Worm (Caenorhabditis elegans) whole organism, mixed stage, embryonic: ENCODE measurements around the gene dnj-19.
"Not testable (repeated sequence)": the region's sequence is repeated elsewhere in the genome, so short reads cannot be mapped to it uniquely, and the experiment has no call there.

Experiments
- bed-3 ChIP-seq: fragments of 200-800 bp; sonication (Bioruptor generic); optimal IDR thresholded peaks from 3 replicates; lab custom pipeline; 2018; ENCODE audit warnings: mild to moderate bottlenecking, missing genetic modification characterization, moderate library complexity, missing compliant biosample characterization
- blmp-1 ChIP-seq: fragments of 150-350 bp; optimal IDR thresholded peaks from 2 replicates; lab custom pipeline; 2014; ENCODE audit warnings: missing biosample characterization, missing genetic modification characterization
- ceh-39 ChIP-seq: fragments of 150-350 bp; optimal IDR thresholded peaks from 2 replicates; lab custom pipeline; 2014; ENCODE audit warnings: missing biosample characterization, missing genetic modification characterization
- ceh-43 ChIP-seq: fragments of 200-800 bp; sonication (Bioruptor generic); optimal IDR thresholded peaks from 2 replicates; lab custom pipeline; 2018; ENCODE audit warnings: mild to moderate bottlenecking, missing genetic modification characterization, moderate library complexity, missing compliant biosample characterization
- ceh-83 ChIP-seq: fragments of 200-800 bp; sonication (Bioruptor generic); optimal IDR thresholded peaks from 2 replicates; lab custom pipeline; 2018; ENCODE audit warnings: mild to moderate bottlenecking, missing genetic modification characterization, missing compliant biosample characterization
- ces-1 ChIP-seq: fragments of 150-350 bp; optimal IDR thresholded peaks from 2 replicates; lab custom pipeline; 2014; ENCODE audit warnings: missing biosample characterization, missing genetic modification reagents, missing genetic modification characterization
- drap-1 ChIP-seq: fragments of 200-800 bp; sonication (Bioruptor generic); optimal IDR thresholded peaks from 3 replicates; lab custom pipeline; 2018; ENCODE audit warnings: mild to moderate bottlenecking, missing genetic modification characterization, missing compliant biosample characterization
- elt-1 ChIP-seq: sonication (generic microtip); optimal IDR thresholded peaks from 2 replicates; lab custom pipeline; 2017; ENCODE audit warnings: missing genetic modification characterization, mild to moderate bottlenecking, missing compliant biosample characterization, antibody characterized with exemption, moderate library complexity, borderline replicate concordance; ENCODE audit not compliant: insufficient read depth
- elt-3 ChIP-seq: fragments of 150-350 bp; optimal IDR thresholded peaks from 2 replicates; lab custom pipeline; 2014; ENCODE audit warnings: missing biosample characterization, missing genetic modification characterization
- flh-1 ChIP-seq: fragments of 200-800 bp; sonication (Bioruptor generic); optimal IDR thresholded peaks from 2 replicates; lab custom pipeline; 2018; ENCODE audit warnings: mild to moderate bottlenecking, missing genetic modification characterization, moderate library complexity, missing compliant biosample characterization
- ham-2 ChIP-seq: fragments of 200-800 bp; sonication (Bioruptor generic); optimal IDR thresholded peaks from 2 replicates; lab custom pipeline; 2018; ENCODE audit warnings: mild to moderate bottlenecking, missing genetic modification characterization, missing compliant biosample characterization
- hlh-1 ChIP-seq: fragments of 150-350 bp; optimal IDR thresholded peaks from 2 replicates; lab custom pipeline; 2014; ENCODE audit warnings: missing biosample characterization, missing genetic modification reagents, missing genetic modification characterization
- lin-13 ChIP-seq: fragments of 150-350 bp; optimal IDR thresholded peaks from 2 replicates; lab custom pipeline; 2014; ENCODE audit warnings: missing biosample characterization, missing genetic modification characterization
- mab-5 ChIP-seq: fragments of 150-350 bp; optimal IDR thresholded peaks from 2 replicates; lab custom pipeline; 2014; ENCODE audit warnings: missing biosample characterization, missing genetic modification characterization
- mep-1 ChIP-seq: fragments of 150-350 bp; optimal IDR thresholded peaks from 2 replicates; lab custom pipeline; 2017; ENCODE audit warnings: missing biosample characterization, missing genetic modification reagents, missing genetic modification characterization, inconsistent platforms
- nhr-12 ChIP-seq: fragments of 150-350 bp; optimal IDR thresholded peaks from 2 replicates; lab custom pipeline; 2014; ENCODE audit warnings: missing biosample characterization, missing genetic modification characterization
- nhr-2 ChIP-seq: fragments of 150-350 bp; optimal IDR thresholded peaks from 2 replicates; lab custom pipeline; 2014; ENCODE audit warnings: missing biosample characterization, missing genetic modification characterization
- nhr-237 ChIP-seq: fragments of 150-350 bp; optimal IDR thresholded peaks from 2 replicates; lab custom pipeline; 2014; ENCODE audit warnings: missing biosample characterization, missing genetic modification characterization
- nhr-28 ChIP-seq: fragments of 150-350 bp; optimal IDR thresholded peaks from 2 replicates; lab custom pipeline; 2014; ENCODE audit warnings: missing biosample characterization, missing genetic modification characterization
- nhr-76 ChIP-seq: sonication (generic microtip); optimal IDR thresholded peaks from 2 replicates; lab custom pipeline; 2017; ENCODE audit warnings: missing biosample characterization, missing genetic modification characterization
- pha-4 ChIP-seq: fragments of 150-350 bp; optimal IDR thresholded peaks from 2 replicates; lab custom pipeline; 2018; ENCODE audit warnings: missing biosample characterization, missing genetic modification reagents, missing genetic modification characterization
- sem-2 ChIP-seq: fragments of 200-800 bp; sonication (Bioruptor generic); optimal IDR thresholded peaks from 2 replicates; lab custom pipeline; 2018; ENCODE audit warnings: mild to moderate bottlenecking, missing genetic modification characterization, missing compliant biosample characterization
- snpc-4 ChIP-seq: fragments of 150-350 bp; optimal IDR thresholded peaks from 2 replicates; lab custom pipeline; 2014; ENCODE audit warnings: missing biosample characterization, missing genetic modification characterization
- sptf-1 ChIP-seq: sonication (generic microtip); optimal IDR thresholded peaks from 2 replicates; lab custom pipeline; 2017; ENCODE audit warnings: mild to moderate bottlenecking, missing genetic modification characterization, moderate library complexity, missing compliant biosample characterization
- tbx-8 ChIP-seq: fragments of 200-800 bp; sonication (Bioruptor generic); optimal IDR thresholded peaks from 2 replicates; lab custom pipeline; 2018; ENCODE audit warnings: mild to moderate bottlenecking, missing genetic modification characterization, moderate library complexity, missing compliant biosample characterization
- unc-120 ChIP-seq: sonication (generic microtip); optimal IDR thresholded peaks from 2 replicates; lab custom pipeline; 2017; ENCODE audit warnings: missing genetic modification characterization, missing compliant biosample characterization; ENCODE audit not compliant: poor library complexity, severe bottlenecking
- unc-39 ChIP-seq: fragments of 150-350 bp; optimal IDR thresholded peaks from 2 replicates; lab custom pipeline; 2014; ENCODE audit warnings: missing biosample characterization, missing genetic modification characterization
- unc-62 ChIP-seq: fragments of 150-350 bp; optimal IDR thresholded peaks from 2 replicates; lab custom pipeline; 2014; ENCODE audit warnings: missing biosample characterization, missing genetic modification reagents, missing genetic modification characterization
- ztf-11 ChIP-seq: fragments of 150-350 bp; optimal IDR thresholded peaks from 2 replicates; lab custom pipeline; 2014; ENCODE audit warnings: missing biosample characterization, missing genetic modification characterization

The dnj-19 gene

DNA sequence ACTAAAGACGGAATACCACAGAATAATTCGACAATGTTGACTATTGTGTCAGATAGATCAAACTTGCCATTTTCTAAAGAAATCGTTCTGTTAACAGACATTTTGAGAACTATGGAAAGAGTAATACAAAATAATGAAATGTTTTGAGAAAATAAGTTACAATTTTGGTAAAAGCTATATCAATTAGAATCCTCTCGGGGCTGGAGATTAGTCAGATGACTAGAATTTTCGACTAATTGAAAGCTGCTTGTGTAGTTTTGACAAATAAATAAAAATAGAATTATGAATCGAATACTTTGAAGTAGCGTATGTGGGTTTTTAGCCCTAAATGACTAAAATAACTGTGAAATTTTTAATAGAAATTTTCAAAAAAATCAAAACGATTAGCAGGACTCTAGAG, 19.8 kb downstream of the dnj-19 start, which contains the start of gene srg-65:
Gene srg-65 (minus strand): TSS at position 101 of the 400 bp plus-strand sequence.
- no peak for TF ChIP-seq ceh-43 (GFP tag; lab: Kevin White, UChicago)

DNA sequence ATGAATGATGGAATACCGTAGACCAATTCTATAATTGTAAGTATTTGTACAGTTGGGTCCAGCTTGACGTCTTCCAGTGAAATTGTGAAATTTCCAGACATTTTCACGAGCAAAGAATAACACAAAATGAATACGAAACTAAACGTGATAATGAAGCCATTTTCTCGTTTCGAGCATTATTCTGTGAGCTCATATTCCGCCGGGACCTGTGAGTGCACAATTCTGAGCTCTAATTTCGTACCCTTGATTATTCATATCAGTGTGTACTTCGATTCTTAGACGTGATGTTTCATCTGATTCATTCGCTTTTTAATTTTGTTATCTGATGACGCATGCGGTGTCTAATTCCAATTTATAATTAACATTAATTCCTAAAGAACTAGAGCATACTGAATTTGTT, 22.3 kb downstream of the dnj-19 start, which contains the start of gene srg-66:
Gene srg-66 (minus strand): TSS at position 101 of the 400 bp plus-strand sequence.
- no peak for TF ChIP-seq ham-2 (GFP tag; lab: Kevin White, UChicago)
- TF ChIP-seq hlh-1, result no peak
- no peak for TF ChIP-seq elt-3 (tag; lab: Kevin White, UChicago)
- no peak for TF ChIP-seq mab-5 (tag; lab: Kevin White, UChicago)
- no peak for TF ChIP-seq sptf-1 (tag; lab: Kevin White, UChicago)
- no peak for TF ChIP-seq ceh-39 (tag; lab: Kevin White, UChicago)
- TF ChIP-seq ztf-11 (tag; lab: Kevin White, UChicago), result no peak
- no peak for TF ChIP-seq snpc-4 (tag; lab: Kevin White, UChicago)
- no peak for TF ChIP-seq nhr-76
- TF ChIP-seq pha-4 (tag; lab: Kevin White, UChicago), result no peak

DNA sequence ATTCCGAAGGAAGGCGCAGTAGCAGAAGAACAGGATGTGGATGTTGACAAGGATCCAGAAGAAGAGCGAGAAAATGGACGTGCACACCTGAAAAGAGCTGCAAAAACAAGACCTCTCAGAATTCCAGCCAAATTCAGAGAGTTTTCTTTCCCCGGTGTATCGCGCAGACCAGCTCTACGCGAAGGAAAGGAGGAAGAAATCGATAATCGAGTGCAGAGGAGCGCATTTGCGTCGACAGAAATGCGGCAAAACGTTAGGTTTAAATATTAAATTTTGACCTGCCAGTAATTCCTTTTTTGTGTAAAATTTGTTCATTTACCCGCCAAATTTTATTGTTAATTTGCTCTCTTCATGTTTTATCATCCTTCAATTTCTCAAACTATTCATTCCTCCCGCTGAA, 26.9 kb downstream of the dnj-19 start:
- TF ChIP-seq elt-1 (tag; lab: Kevin White, UChicago) (no peak), ceh-83 (GFP tag; lab: Kevin White, UChicago) (no peak), flh-1 (no peak), tbx-8 (GFP tag; lab: Kevin White, UChicago) (no peak), nhr-12 (tag; lab: Kevin White, UChicago) (no peak)
- TF ChIP-seq, all 35 proteins: peak for 0

DNA sequence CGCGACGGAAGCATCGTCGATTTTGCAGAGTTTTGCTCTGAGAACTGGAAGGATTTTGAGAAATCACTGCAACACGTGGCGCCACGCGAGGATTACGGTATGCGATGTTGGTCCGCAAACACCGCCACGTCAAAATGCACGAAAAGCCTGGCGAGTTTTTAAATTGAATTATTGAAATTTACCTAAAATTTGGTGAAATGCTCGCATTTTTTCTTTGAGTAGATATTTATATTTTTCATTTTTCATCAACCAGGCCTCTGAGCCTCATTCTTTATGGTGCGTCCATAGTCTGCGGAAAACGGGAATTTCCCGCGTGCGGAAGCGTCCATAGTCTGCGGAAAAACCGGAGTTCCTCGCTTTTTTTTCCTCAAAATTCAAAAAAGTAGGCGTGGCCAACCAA, 33.7 kb downstream of the dnj-19 start, which contains the start of gene ZC317.7:
Gene ZC317.7 (minus strand): TSS at position 101 of the 400 bp plus-strand sequence.
- TF ChIP-seq snpc-4, nhr-2, blmp-1 (tag; lab: Kevin White, UChicago): not testable (repeated sequence)

DNA sequence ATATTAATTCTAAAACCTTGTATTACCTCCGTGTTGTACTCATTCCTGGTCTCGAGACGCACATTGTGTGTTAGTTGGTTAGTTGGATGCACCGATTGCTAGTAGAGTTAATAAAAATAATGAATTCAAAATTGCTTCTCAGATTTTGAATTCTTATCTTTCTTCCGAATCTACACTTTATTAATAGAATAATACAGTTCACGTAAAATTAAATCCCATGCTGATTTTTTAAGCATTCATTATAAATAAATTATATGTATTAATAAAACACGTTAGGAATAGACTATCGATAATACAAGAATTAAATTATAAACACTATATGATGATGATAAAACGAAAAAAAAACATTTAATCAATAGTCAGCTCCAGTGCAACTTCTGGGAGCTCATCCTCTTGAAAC, 36.2 kb downstream of the dnj-19 start, which contains the start of gene ZC317.6:
Gene ZC317.6 (minus strand): TSS at position 101 of the 400 bp plus-strand sequence.
- TF ChIP-seq snpc-4 (tag; lab: Kevin White, UChicago); mep-1 (tag; lab: Kevin White, UChicago); unc-62: not testable (repeated sequence)

DNA sequence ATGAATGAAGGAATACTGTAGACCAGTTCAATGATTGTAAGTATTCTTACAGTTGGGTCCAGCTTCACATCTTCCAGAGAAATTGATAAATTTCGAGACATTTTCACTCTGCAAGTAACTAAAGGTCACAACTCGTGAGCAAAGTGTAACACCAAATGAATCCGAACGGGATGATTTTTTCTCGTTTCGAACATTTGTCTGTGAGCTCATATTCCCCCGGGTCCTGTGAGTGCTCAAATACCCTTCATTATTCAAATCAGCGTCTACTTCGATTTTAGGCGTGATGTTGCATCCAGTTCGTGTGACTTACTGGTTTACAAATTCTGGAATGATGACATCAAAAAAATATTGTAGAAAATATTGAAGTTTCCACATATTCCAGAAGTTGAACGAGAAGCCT, 39.3 kb downstream of the dnj-19 start, which contains the start of gene srg-68:
Gene srg-68 (minus strand): TSS at position 101 of the 400 bp plus-strand sequence.
- TF ChIP-seq unc-120 (no peak), drap-1 (GFP tag; lab: Kevin White, UChicago) (no peak), nhr-237 (no peak), elt-3 (tag; lab: Kevin White, UChicago) (no peak), unc-39 (tag; lab: Kevin White, UChicago) (no peak), pha-4 (tag; lab: Kevin White, UChicago) (no peak), ces-1 (no peak), blmp-1 (tag; lab: Kevin White, UChicago) (no peak), hlh-1 (no peak), ham-2 (GFP tag; lab: Kevin White, UChicago) (no peak), sptf-1 (tag; lab: Kevin White, UChicago) (no peak), tbx-8 (GFP tag; lab: Kevin White, UChicago) (no peak), nhr-28 (no peak), mep-1 (tag; lab: Kevin White, UChicago) (no peak), lin-13 (tag; lab: Kevin White, UChicago) (no peak), bed-3 (GFP tag; lab: Kevin White, UChicago) (no peak), sem-2 (no peak), nhr-76 (no peak), unc-62 (no peak)
